Worm (Caenorhabditis elegans) whole organism, L4 larva: ENCODE data around the gene K02E7.7.
A peak's percentile ranks its signal among the peaks of the same experiment; 100 is the strongest.
"Not testable (repeated sequence)": the region's sequence is repeated elsewhere in the genome, so short reads cannot be mapped to it uniquely, and the experiment has no call there.

Experiments
- T26A8.4 ChIP-seq: fragments of 200-800 bp; sonication (Bioruptor generic); IDR thresholded peaks from 2 replicates; pipeline ENCODE4 v1.3.6; 2022; ENCODE audit warnings: missing genetic modification characterization, missing compliant biosample characterization
- aha-1 ChIP-seq: fragments of 150-350 bp; peaks from one replicate; lab custom pipeline; 2014; ENCODE audit warnings: missing biosample characterization, missing genetic modification characterization
- arid-1 ChIP-seq: fragments of 200-800 bp; sonication (Bioruptor generic); conservative IDR thresholded peaks from 2 replicates; pipeline ENCODE4 v1.3.6; 2022; ENCODE audit warnings: missing genetic modification reagents, missing genetic modification characterization, missing compliant biosample characterization
- ceh-62 ChIP-seq: sonication (generic microtip); optimal IDR thresholded peaks from 2 replicates; lab custom pipeline; 2017; ENCODE audit warnings: missing biosample characterization, missing genetic modification characterization
- ceh-82 ChIP-seq: sonication (generic microtip); optimal IDR thresholded peaks from 2 replicates; lab custom pipeline; 2017; ENCODE audit warnings: missing biosample characterization, missing genetic modification characterization
- ctbp-1 ChIP-seq: fragments of 200-800 bp; sonication (Bioruptor generic); IDR thresholded peaks from 2 replicates; pipeline ENCODE4 v1.3.6; 2022; ENCODE audit warnings: missing genetic modification reagents, missing genetic modification characterization, missing compliant biosample characterization
- daf-16 ChIP-seq, 3 experiments: sonication (generic microtip); optimal IDR thresholded peaks; 2 replicates each; lab custom pipeline; 2016 to 2017; ENCODE audit warnings: missing genetic modification characterization in 3 of 3, missing genetic modification reagents in 3 of 3, mild to moderate bottlenecking in 2 of 3, missing compliant biosample characterization in 2 of 3, missing biosample characterization in 1 of 3, moderate library complexity in 1 of 3
- daf-19 ChIP-seq: fragments of 200-800 bp; sonication (Bioruptor generic); conservative IDR thresholded peaks from 2 replicates; pipeline ENCODE4 v1.3.6; 2022; ENCODE audit warnings: missing genetic modification characterization, missing compliant biosample characterization
- daf-8 ChIP-seq: fragments of 200-800 bp; sonication (Bioruptor generic); IDR thresholded peaks from 2 replicates; pipeline ENCODE4 v1.3.6; 2022; ENCODE audit warnings: missing genetic modification characterization, missing compliant biosample characterization
- dmd-6 ChIP-seq: fragments of 200-800 bp; sonication (Bioruptor generic); IDR thresholded peaks from 2 replicates; pipeline ENCODE4 v1.3.6; 2022; ENCODE audit warnings: missing genetic modification reagents, missing genetic modification characterization, missing compliant biosample characterization
- duxl-1 ChIP-seq: sonication (generic microtip); optimal IDR thresholded peaks from 2 replicates; lab custom pipeline; 2016; ENCODE audit warnings: mild to moderate bottlenecking, missing genetic modification characterization, moderate library complexity, missing compliant biosample characterization; ENCODE audit not compliant: poor library complexity
- egl-27 ChIP-seq: sonication (generic microtip); optimal IDR thresholded peaks from 3 replicates; lab custom pipeline; 2017; ENCODE audit warnings: missing biosample characterization, missing genetic modification reagents, missing genetic modification characterization
- egl-43 ChIP-seq: fragments of 200-800 bp; sonication (Bioruptor generic); IDR thresholded peaks from 2 replicates; pipeline ENCODE4 v1.3.6; 2022; ENCODE audit warnings: missing genetic modification reagents, missing genetic modification characterization, missing compliant biosample characterization
- fkh-10 ChIP-seq: fragments of 150-350 bp; optimal IDR thresholded peaks from 2 replicates; lab custom pipeline; 2014; ENCODE audit warnings: missing biosample characterization, missing genetic modification reagents, missing genetic modification characterization
- fos-1 ChIP-seq: fragments of 150-350 bp; optimal IDR thresholded peaks from 2 replicates; lab custom pipeline; 2014; ENCODE audit warnings: missing biosample characterization, missing genetic modification characterization
- gei-8 ChIP-seq: fragments of 200-800 bp; sonication (Bioruptor generic); optimal IDR thresholded peaks from 2 replicates; lab custom pipeline; 2018; ENCODE audit warnings: mild to moderate bottlenecking, missing genetic modification characterization, missing compliant biosample characterization
- hlh-11 ChIP-seq: fragments of 200-800 bp; sonication (Bioruptor generic); optimal IDR thresholded peaks from 2 replicates; lab custom pipeline; 2018; ENCODE audit warnings: mild to moderate bottlenecking, missing genetic modification characterization, missing compliant biosample characterization
- hmg-1.1 ChIP-seq: fragments of 200-800 bp; sonication (Bioruptor generic); IDR thresholded peaks from 2 replicates; pipeline ENCODE4 v1.3.6; 2022; ENCODE audit warnings: missing genetic modification reagents, missing genetic modification characterization, missing compliant biosample characterization
- lim-7 ChIP-seq: fragments of 200-800 bp; sonication (Bioruptor generic); IDR thresholded peaks from 2 replicates; pipeline ENCODE4 v1.3.6; 2022; ENCODE audit warnings: missing genetic modification characterization, missing compliant biosample characterization
- lin-15B ChIP-seq: fragments of 150-350 bp; sonication (generic microtip); optimal IDR thresholded peaks from 3 replicates; lab custom pipeline; 2014; ENCODE audit warnings: missing biosample characterization, missing genetic modification characterization
- lin-29 ChIP-seq: fragments of 200-800 bp; sonication (Bioruptor generic); IDR thresholded peaks from 2 replicates; pipeline ENCODE4 v1.3.6; 2022; ENCODE audit warnings: missing genetic modification reagents, missing genetic modification characterization, missing compliant biosample characterization
- lin-39 ChIP-seq: fragments of 150-350 bp; optimal IDR thresholded peaks from 2 replicates; lab custom pipeline; 2014; ENCODE audit warnings: missing biosample characterization, missing genetic modification reagents, missing genetic modification characterization
- lsy-2 ChIP-seq, 2 experiments: fragments of 150-350 bp in 1 of 2; sonication (generic microtip) in 1 of 2; optimal IDR thresholded peaks; 2 replicates each; lab custom pipeline; 2014 to 2017; ENCODE audit warnings: missing biosample characterization in 2 of 2, missing genetic modification characterization in 2 of 2
- mdl-1 ChIP-seq, 2 experiments: fragments of 150-350 bp in 1 of 2; sonication (generic microtip) in 1 of 2; optimal IDR thresholded peaks; 2 replicates each; lab custom pipeline; 2014 to 2017; ENCODE audit warnings: missing biosample characterization in 2 of 2, missing genetic modification characterization in 2 of 2
- mdt-29 ChIP-seq: fragments of 200-800 bp; sonication (Bioruptor generic); IDR thresholded peaks from 2 replicates; pipeline ENCODE4 v1.3.6; 2022; ENCODE audit warnings: missing genetic modification reagents, missing genetic modification characterization, missing compliant biosample characterization
- mxl-3 ChIP-seq: fragments of 200-800 bp; sonication (Bioruptor generic); optimal IDR thresholded peaks from 2 replicates; lab custom pipeline; 2018; ENCODE audit warnings: mild to moderate bottlenecking, missing genetic modification characterization, missing compliant biosample characterization
- nhr-111 ChIP-seq: fragments of 200-800 bp; sonication (Bioruptor generic); optimal IDR thresholded peaks from 2 replicates; lab custom pipeline; 2018; ENCODE audit warnings: mild to moderate bottlenecking, missing genetic modification characterization, missing compliant biosample characterization
- nhr-237 ChIP-seq: sonication (generic microtip); optimal IDR thresholded peaks from 2 replicates; lab custom pipeline; 2017; ENCODE audit warnings: missing biosample characterization, missing genetic modification characterization
- nhr-48 ChIP-seq: sonication (generic microtip); optimal IDR thresholded peaks from 2 replicates; lab custom pipeline; 2016; ENCODE audit warnings: mild to moderate bottlenecking, missing genetic modification characterization, missing compliant biosample characterization
- pha-4 ChIP-seq, 2 experiments: fragments of 150-350 bp in 1 of 2; fragments of 200-800 bp in 1 of 2; sonication (Bioruptor generic) in 1 of 2; IDR thresholded peaks in 1 of 2; optimal IDR thresholded peaks in 1 of 2; 2 replicates each; pipeline versions ENCODE4 v1.3.6 to Lab custom; 2014 to 2022; ENCODE audit warnings: missing genetic modification characterization in 2 of 2, missing genetic modification reagents in 2 of 2, missing biosample characterization in 1 of 2, missing compliant biosample characterization in 1 of 2
- php-3 ChIP-seq: fragments of 200-800 bp; sonication (Bioruptor generic); IDR thresholded peaks from 2 replicates; pipeline ENCODE4 v1.3.6; 2022; ENCODE audit warnings: missing genetic modification reagents, missing genetic modification characterization, missing compliant biosample characterization
- pqm-1 ChIP-seq: sonication (generic microtip); optimal IDR thresholded peaks from 2 replicates; lab custom pipeline; 2017; ENCODE audit warnings: missing biosample characterization, missing genetic modification characterization
- rbr-2 ChIP-seq: sonication (generic microtip); optimal IDR thresholded peaks from 2 replicates; lab custom pipeline; 2016; ENCODE audit warnings: missing genotype, missing genetic modification characterization, missing compliant biosample characterization
- set-16 ChIP-seq: fragments of 200-800 bp; sonication (Bioruptor generic); IDR thresholded peaks from 2 replicates; pipeline ENCODE4 v1.3.6; 2022; ENCODE audit warnings: missing genetic modification reagents, missing genetic modification characterization, missing compliant biosample characterization
- snpc-1.2 ChIP-seq: fragments of 200-800 bp; sonication (Bioruptor generic); IDR thresholded peaks from 2 replicates; pipeline ENCODE4 v1.3.6; 2022; ENCODE audit warnings: missing genetic modification reagents, missing genetic modification characterization, missing compliant biosample characterization
- spr-1 ChIP-seq: sonication (generic microtip); optimal IDR thresholded peaks from 2 replicates; lab custom pipeline; 2016; ENCODE audit warnings: mild to moderate bottlenecking, missing genetic modification characterization, missing compliant biosample characterization
- spr-3 ChIP-seq: fragments of 200-800 bp; sonication (Bioruptor generic); optimal IDR thresholded peaks from 2 replicates; lab custom pipeline; 2018; ENCODE audit warnings: mild to moderate bottlenecking, missing genetic modification characterization, missing compliant biosample characterization
- unc-62 ChIP-seq, 3 experiments: fragments of 150-350 bp in 1 of 3; sonication (generic microtip); optimal IDR thresholded peaks in 2 of 3; peaks in 1 of 3; 1 replicate in 1 of 3; 2 replicates in 2 of 3; lab custom pipeline; 2014 to 2017; ENCODE audit warnings: missing biosample characterization in 3 of 3, missing genetic modification characterization in 3 of 3, missing genetic modification reagents in 3 of 3, missing genotype in 1 of 3
- zip-11 ChIP-seq: fragments of 200-800 bp; sonication (Bioruptor generic); IDR thresholded peaks from 2 replicates; pipeline ENCODE4 v1.3.6; 2022; ENCODE audit warnings: missing genetic modification characterization, missing compliant biosample characterization

The K02E7.7 gene

DNA sequence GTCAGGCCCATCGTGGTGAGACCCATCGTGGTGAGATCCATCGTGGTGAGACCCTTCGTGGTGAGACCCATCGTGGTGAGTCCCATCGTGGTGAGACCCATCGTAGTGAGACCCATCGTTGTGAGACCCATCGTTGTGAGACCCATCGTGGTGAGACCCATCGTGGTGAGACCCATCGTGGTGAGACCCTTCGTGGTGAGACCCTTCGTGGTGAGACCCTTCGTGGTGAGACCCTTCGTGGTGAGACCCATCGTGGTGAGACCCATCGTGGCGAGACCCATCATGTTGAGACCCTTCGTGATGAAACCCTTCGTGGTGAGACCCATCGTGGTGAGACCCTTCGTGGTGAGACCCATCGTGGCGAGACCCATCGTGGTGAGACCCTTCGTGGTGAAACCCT lies 20.4 kb upstream of the K02E7.7 start:
- TF ChIP-seq lim-7 (0 out of 2 replicates have a peak, but pooled peaks have one; percentile 57), set-16 (GFP tag; lab: Robert Waterston, UW) (peak; percentile 60; the same call in 1 of the 2 replicates)

DNA sequence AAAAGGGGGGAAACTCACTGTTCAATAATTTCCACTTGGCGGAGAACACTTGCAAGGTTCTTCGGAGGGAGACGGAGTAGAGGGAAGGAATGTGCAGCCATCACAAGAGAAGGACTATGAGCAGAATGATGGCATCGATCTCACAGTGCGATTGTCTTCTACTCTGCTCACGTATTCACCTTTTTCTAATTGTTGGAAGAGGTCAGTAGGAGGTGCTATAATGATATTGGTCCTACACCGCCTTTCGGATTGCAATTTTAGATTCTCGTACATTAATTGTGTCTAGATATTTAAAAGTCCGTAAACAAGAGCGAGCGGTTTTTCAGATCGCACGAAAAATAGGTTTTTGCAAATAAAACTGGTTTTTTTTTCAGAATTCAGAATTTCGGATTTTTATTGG lies 14.4 kb upstream of the K02E7.7 start, which contains the start of gene fbxb-39:
TSS of gene fbxb-39 (minus strand) at position 101 of the 400 bp plus-strand sequence.
- TF ChIP-seq spr-1 (no peak), ceh-62 (tag; lab: Kevin White, UChicago) (no peak), rbr-2 (tag; lab: Kevin White, UChicago) (no peak), nhr-237 (tag; lab: Kevin White, UChicago) (no peak), ceh-82 (tag; lab: Kevin White, UChicago) (no peak), daf-19 (GFP tag; lab: Robert Waterston, UW) (no peak), zip-11 (no peak), aha-1 (no peak), egl-43 (GFP tag; lab: Robert Waterston, UW) (no peak), php-3 (GFP tag; lab: Robert Waterston, UW) (no peak), mdl-1 (tag; optimal IDR thresholded peaks at IDR 0.05; lab: Kevin White, UChicago) (no peak), ctbp-1 (GFP tag; lab: Robert Waterston, UW) (no peak), mdt-29 (GFP tag; lab: Robert Waterston, UW) (no peak), fkh-10 (no peak), lsy-2 (tag; optimal IDR thresholded peaks at IDR 0.05; lab: Kevin White, UChicago) (no peak), mxl-3 (GFP tag; lab: Kevin White, UChicago) (no peak), lin-15B (tag; lab: Kevin White, UChicago) (no peak), daf-8 (GFP tag; lab: Robert Waterston, UW) (no peak), arid-1 (no peak)

DNA sequence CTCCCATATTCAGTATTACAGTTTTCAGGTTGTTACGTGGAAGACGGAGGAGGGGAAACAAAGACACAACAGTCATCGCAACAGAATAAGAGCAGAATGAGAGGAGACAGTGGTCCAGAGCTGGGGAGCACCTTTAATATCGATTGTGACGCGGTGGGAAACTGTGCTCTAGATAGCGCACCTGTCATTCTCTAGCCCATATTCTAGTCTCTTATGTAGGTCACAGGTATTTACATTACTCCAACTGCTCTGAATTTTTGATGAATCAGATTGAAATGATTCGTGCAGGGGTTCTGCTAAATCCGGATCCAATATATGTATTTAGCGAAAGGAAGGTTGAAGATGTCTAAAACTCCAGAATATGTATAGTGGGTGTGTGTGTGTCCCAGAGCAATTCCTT lies 12.6 kb upstream of the K02E7.7 start, which contains the start of gene fbxb-41:
TSS of gene fbxb-41 (minus strand) at position 101 of the 400 bp plus-strand sequence.
- TF ChIP-seq lin-29 (no peak), unc-62 (GFP tag; optimal IDR thresholded peaks at IDR 0.05 in 1 of 2; lab: Kevin White, UChicago) (peak in 1 of 2 experiments; percentile 35), unc-62 (tag; optimal IDR thresholded peaks at IDR 0.05; lab: Kevin White, UChicago) (no peak)
- TF ChIP-seq, all 104 proteins: peak for 1

DNA sequence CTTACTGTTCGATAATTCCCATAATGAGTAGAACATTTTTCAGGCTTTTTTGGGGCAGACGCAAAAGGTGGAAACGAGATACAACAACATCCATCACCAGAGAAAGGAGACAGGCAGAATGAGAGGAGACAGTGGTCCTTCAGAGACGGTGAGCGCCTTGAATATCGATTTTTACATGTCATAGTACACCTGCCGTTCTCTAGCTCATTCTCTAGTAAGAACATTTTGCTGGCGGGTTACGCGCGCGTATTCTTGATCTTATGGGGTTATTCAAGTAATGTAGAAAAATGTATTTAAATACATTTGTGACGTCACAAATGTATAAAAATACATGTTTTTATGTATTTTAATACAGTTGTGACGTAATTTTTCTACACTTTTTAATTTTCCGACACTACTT lies 10.9 kb upstream of the K02E7.7 start, which contains the start of gene fbxb-45:
TSS of gene fbxb-45 (minus strand) at position 101 of the 400 bp plus-strand sequence.
- TF ChIP-seq pqm-1 (tag; lab: Kevin White, UChicago); snpc-1.2 (GFP tag; lab: Robert Waterston, UW); nhr-48: not testable (repeated sequence)
- TF ChIP-seq, all 104 proteins: peak for 0; not testable (repeated sequence) for 104

DNA sequence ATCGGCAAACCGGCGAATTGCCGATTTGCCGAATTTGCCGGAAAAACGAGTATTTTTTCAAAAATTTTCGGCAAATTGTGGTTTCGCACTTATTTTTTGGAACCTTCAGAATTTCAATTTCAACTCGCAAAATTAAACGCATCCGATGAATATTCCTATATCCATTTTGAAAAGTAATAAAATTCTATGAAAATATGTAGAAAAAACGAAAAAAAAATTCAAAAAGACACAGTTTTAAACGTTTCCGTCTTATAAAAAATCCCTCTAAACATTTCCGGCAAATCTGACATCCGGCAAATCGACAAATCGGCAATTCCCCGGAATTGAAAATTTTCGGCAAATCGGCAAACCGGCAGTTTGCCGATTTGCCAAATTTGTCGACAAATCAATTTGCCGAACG lies 9.1 kb upstream of the K02E7.7 start, which contains the start of gene str-148:
TSS of gene str-148 (plus strand) at position 301 of the 400 bp plus-strand sequence.
- TF ChIP-seq fos-1 (tag; lab: Kevin White, UChicago) = no peak
- no peak for TF ChIP-seq hlh-11 (tag; lab: Kevin White, UChicago)
- TF ChIP-seq hmg-1.1 (GFP tag; lab: Robert Waterston, UW) = no peak
- no peak for TF ChIP-seq spr-3 (GFP tag; lab: Kevin White, UChicago)
- no peak for TF ChIP-seq gei-8 (GFP tag; lab: Kevin White, UChicago)
- no peak for TF ChIP-seq T26A8.4 (GFP tag; lab: Robert Waterston, UW)
- no peak for TF ChIP-seq unc-62 (GFP tag; optimal IDR thresholded peaks at IDR 0.05 in 1 of 2; lab: Kevin White, UChicago)
- no peak for TF ChIP-seq unc-62 (tag; optimal IDR thresholded peaks at IDR 0.05; lab: Kevin White, UChicago)
- no peak for TF ChIP-seq dmd-6 (GFP tag; lab: Robert Waterston, UW)
- TF ChIP-seq lin-39 = no peak
- TF ChIP-seq nhr-111 (GFP tag; lab: Kevin White, UChicago) = no peak
- TF ChIP-seq pha-4 (GFP tag; IDR thresholded peaks at IDR 0.05; lab: Robert Waterston, UW) = no peak
- no peak for TF ChIP-seq pha-4 (tag; optimal IDR thresholded peaks at IDR 0.05; lab: Kevin White, UChicago)
- TF ChIP-seq duxl-1 (tag; lab: Kevin White, UChicago) = no peak
- TF ChIP-seq daf-16 (GFP tag; optimal IDR thresholded peaks at IDR 0.05; lab: Kevin White, UChicago) = no peak
- TF ChIP-seq daf-16 (tag; optimal IDR thresholded peaks at IDR 0.05; lab: Kevin White, UChicago) = no peak
- TF ChIP-seq ceh-82 (tag; lab: Kevin White, UChicago) = no peak
- TF ChIP-seq egl-27 = no peak
- TF ChIP-seq, all 104 proteins: peak for 0
